Fruit fly (Drosophila melanogaster) whole organism, embryonic: ENCODE data around the gene udt.

Experiments used
- Asciz ChIP-seq: fragments of 200-800 bp; sonication (Bioruptor generic); optimal IDR thresholded peaks from 2 replicates; lab custom pipeline; 2017; ENCODE audit warnings: missing biosample characterization, mild to moderate bottlenecking, missing genetic modification characterization, missing genetic modification reagents
- CG10147 ChIP-seq: fragments of 200-800 bp; sonication (Bioruptor generic); optimal IDR thresholded peaks from 2 replicates; lab custom pipeline; 2019; ENCODE audit warnings: missing biosample characterization, mild to moderate bottlenecking, missing genetic modification characterization, moderate library complexity
- CG12391 ChIP-seq: fragments of 200-800 bp; sonication (Bioruptor generic); optimal IDR thresholded peaks from 3 replicates; lab custom pipeline; 2018; ENCODE audit warnings: missing biosample characterization, mild to moderate bottlenecking, missing genetic modification characterization, moderate library complexity
- CG13287 ChIP-seq: fragments of 200-800 bp; sonication (Bioruptor generic); IDR thresholded peaks from 2 replicates; pipeline ENCODE4 v1.3.6; 2022; ENCODE audit warnings: missing biosample characterization, missing genetic modification characterization; ENCODE audit not compliant: partially characterized antibody
- CG14014 ChIP-seq: fragments of 200-800 bp; sonication (Bioruptor generic); IDR thresholded peaks from 2 replicates; pipeline ENCODE4 v1.3.6; 2022; ENCODE audit warnings: missing biosample characterization, missing genetic modification characterization
- CG14860 ChIP-seq: fragments of 200-800 bp; sonication (Bioruptor generic); IDR thresholded peaks from 3 replicates; pipeline ENCODE4 v1.3.6; 2022; ENCODE audit warnings: missing biosample characterization, missing genetic modification characterization; ENCODE audit not compliant: partially characterized antibody
- CG16815 ChIP-seq: fragments of 200-800 bp; sonication (Bioruptor generic); optimal IDR thresholded peaks from 3 replicates; lab custom pipeline; 2017; ENCODE audit warnings: missing biosample characterization, mild to moderate bottlenecking, missing genetic modification characterization
- CG17385 ChIP-seq: fragments of 200-800 bp; sonication (Bioruptor generic); optimal IDR thresholded peaks from 3 replicates; lab custom pipeline; 2018; ENCODE audit warnings: missing biosample characterization, mild to moderate bottlenecking, missing genetic modification characterization
- CG2199 ChIP-seq: fragments of 200-800 bp; sonication (Bioruptor generic); IDR thresholded peaks from 3 replicates; pipeline ENCODE4 v1.3.6; 2022; ENCODE audit warnings: missing biosample characterization, missing genetic modification characterization
- CG2712 ChIP-seq: fragments of 200-800 bp; optimal IDR thresholded peaks from 3 replicates; lab custom pipeline; 2019; ENCODE audit warnings: missing biosample characterization, mild to moderate bottlenecking, missing genetic modification characterization, moderate library complexity
- CG31388 ChIP-seq: fragments of 200-800 bp; sonication (Bioruptor generic); optimal IDR thresholded peaks from 2 replicates; lab custom pipeline; 2016; ENCODE audit warnings: missing biosample characterization, missing genetic modification characterization
- CG3838 ChIP-seq: fragments of 200-800 bp; sonication (Bioruptor generic); optimal IDR thresholded peaks from 3 replicates; lab custom pipeline; 2016; ENCODE audit warnings: missing biosample characterization, missing genetic modification characterization
- CG4617 ChIP-seq: fragments of 200-800 bp; sonication (Bioruptor generic); optimal IDR thresholded peaks from 3 replicates; lab custom pipeline; 2016; ENCODE audit warnings: missing biosample characterization, missing genetic modification characterization, borderline replicate concordance
- CG4820 ChIP-seq: fragments of 200-800 bp; sonication (Bioruptor generic); optimal IDR thresholded peaks from 3 replicates; lab custom pipeline; 2016; ENCODE audit warnings: missing biosample characterization, missing genetic modification characterization
- CG5180 ChIP-seq: fragments of 200-800 bp; sonication (Bioruptor generic); optimal IDR thresholded peaks from 3 replicates; lab custom pipeline; 2017; ENCODE audit warnings: missing biosample characterization, missing genetic modification characterization, mild to moderate bottlenecking, moderate library complexity, missing genetic modification reagents
- CG7839 ChIP-seq: fragments of 200-800 bp; sonication (Bioruptor generic); optimal IDR thresholded peaks from 3 replicates; lab custom pipeline; 2018; ENCODE audit warnings: missing biosample characterization, mild to moderate bottlenecking, missing genetic modification characterization, moderate library complexity
- CG9932 ChIP-seq: fragments of 200-800 bp; sonication (Bioruptor generic); IDR thresholded peaks from 2 replicates; pipeline ENCODE4 v1.3.6; 2022; ENCODE audit warnings: missing biosample characterization, missing genetic modification characterization
- Deaf1 ChIP-seq: fragments of 200-800 bp; optimal IDR thresholded peaks from 3 replicates; lab custom pipeline; 2019; ENCODE audit warnings: missing biosample characterization, mild to moderate bottlenecking, missing genetic modification characterization, moderate library complexity
- Dll ChIP-seq: fragments of 200-800 bp; sonication (Bioruptor generic); IDR thresholded peaks from 4 replicates; pipeline ENCODE4 v1.3.6; 2022; ENCODE audit warnings: missing biosample characterization, missing genetic modification characterization; ENCODE audit not compliant: partially characterized antibody
- Ets97D ChIP-seq: fragments of 200-800 bp; sonication (Bioruptor generic); optimal IDR thresholded peaks from 3 replicates; lab custom pipeline; 2016; ENCODE audit warnings: missing biosample characterization, missing genetic modification characterization
- Fer1 ChIP-seq: fragments of 200-800 bp; sonication (Bioruptor generic); optimal IDR thresholded peaks from 2 replicates; lab custom pipeline; 2017; ENCODE audit warnings: missing biosample characterization, mild to moderate bottlenecking, missing genetic modification characterization
- MBD-R2 ChIP-seq: fragments of 200-800 bp; sonication (Bioruptor generic); IDR thresholded peaks from 2 replicates; pipeline ENCODE4 v1.3.6; 2022; ENCODE audit warnings: missing biosample characterization, missing genetic modification characterization
- Med ChIP-seq: fragments of 200-800 bp; sonication (Bioruptor generic); peaks from one replicate; lab custom pipeline; 2016; ENCODE audit warnings: missing biosample characterization, missing genetic modification characterization, mild to moderate bottlenecking, inconsistent platforms, moderate library complexity
- Neu2 ChIP-seq: fragments of 200-800 bp; sonication (Bioruptor generic); optimal IDR thresholded peaks from 3 replicates; lab custom pipeline; 2016; ENCODE audit warnings: missing biosample characterization, missing genetic modification characterization, borderline replicate concordance
- Pdp1 ChIP-seq, 2 experiments: fragments of 200-800 bp; sonication (Bioruptor generic); optimal IDR thresholded peaks; 3 replicates each; lab custom pipeline; 2016; ENCODE audit warnings: missing biosample characterization in 2 of 2, missing genetic modification characterization in 2 of 2, mild to moderate bottlenecking in 1 of 2, moderate library complexity in 1 of 2
- Rfx ChIP-seq: fragments of 200-800 bp; sonication (Bioruptor generic); IDR thresholded peaks from 2 replicates; pipeline ENCODE4 v1.3.6; 2022; ENCODE audit warnings: missing biosample characterization, missing genetic modification characterization
- Sin3A ChIP-seq: fragments of >200 bp; optimal IDR thresholded peaks from 2 replicates; lab custom pipeline; 2018
- Ssrp ChIP-seq: fragments of 200-800 bp; sonication (Bioruptor generic); optimal IDR thresholded peaks from 2 replicates; lab custom pipeline; 2018; ENCODE audit warnings: missing biosample characterization, mild to moderate bottlenecking, missing genetic modification characterization, moderate library complexity
- Vsx1 ChIP-seq: fragments of 200-800 bp; sonication (Bioruptor generic); optimal IDR thresholded peaks from 2 replicates; lab custom pipeline; 2017; ENCODE audit warnings: missing biosample characterization, mild to moderate bottlenecking, missing genetic modification characterization, missing genetic modification reagents
- ato ChIP-seq: fragments of 200-800 bp; sonication (Bioruptor generic); IDR thresholded peaks from 2 replicates; pipeline ENCODE4 v1.3.6; 2022; ENCODE audit warnings: missing biosample characterization, missing genetic modification characterization; ENCODE audit not compliant: partially characterized antibody
- bowl ChIP-seq: fragments of 200-800 bp; sonication (Bioruptor generic); IDR thresholded peaks from 2 replicates; pipeline ENCODE4 v1.3.6; 2022; ENCODE audit warnings: missing biosample characterization, missing genetic modification characterization
- btn ChIP-seq: fragments of 200-800 bp; sonication (Bioruptor generic); optimal IDR thresholded peaks from 2 replicates; lab custom pipeline; 2016; ENCODE audit warnings: missing biosample characterization, missing genetic modification characterization
- dmrt99B ChIP-seq: fragments of 200-800 bp; sonication (Bioruptor generic); optimal IDR thresholded peaks from 2 replicates; lab custom pipeline; 2018; ENCODE audit warnings: missing biosample characterization, mild to moderate bottlenecking, missing genetic modification characterization, moderate library complexity
- dpn ChIP-seq, 2 experiments: fragments of 200-800 bp; sonication (Bioruptor generic); optimal IDR thresholded peaks; 3 replicates each; lab custom pipeline; 2016; ENCODE audit warnings: missing biosample characterization in 2 of 2, missing genetic modification characterization in 2 of 2
- ems ChIP-seq: fragments of 200-800 bp; sonication (Bioruptor generic); optimal IDR thresholded peaks from 3 replicates; lab custom pipeline; 2016; ENCODE audit warnings: missing biosample characterization, missing genetic modification characterization
- exex ChIP-seq: fragments of 200-800 bp; sonication (Bioruptor generic); optimal IDR thresholded peaks from 4 replicates; lab custom pipeline; 2018; ENCODE audit warnings: missing biosample characterization, mild to moderate bottlenecking, missing genetic modification characterization, moderate library complexity
- gce ChIP-seq: fragments of 200-800 bp; sonication (Bioruptor generic); IDR thresholded peaks from 3 replicates; pipeline ENCODE4 v1.3.6; 2022; ENCODE audit warnings: missing biosample characterization, missing genetic modification characterization
- jumu ChIP-seq: fragments of 200-800 bp; sonication (Bioruptor generic); optimal IDR thresholded peaks from 3 replicates; lab custom pipeline; 2016; ENCODE audit warnings: missing biosample characterization, missing genetic modification characterization
- lbe ChIP-seq: fragments of 200-800 bp; sonication (Bioruptor generic); optimal IDR thresholded peaks from 2 replicates; lab custom pipeline; 2016; ENCODE audit warnings: missing biosample characterization, mild to moderate bottlenecking, missing genetic modification characterization
- onecut ChIP-seq: fragments of 200-800 bp; sonication (Bioruptor generic); IDR thresholded peaks from 2 replicates; pipeline ENCODE4 v1.3.6; 2022; ENCODE audit warnings: missing biosample characterization, missing genetic modification characterization
- sens ChIP-seq: fragments of 200-800 bp; sonication (Bioruptor generic); peaks from one replicate; lab custom pipeline; 2016; ENCODE audit warnings: missing biosample characterization, missing genetic modification characterization
- shn ChIP-seq: fragments of 200-800 bp; sonication (Bioruptor generic); optimal IDR thresholded peaks from 3 replicates; lab custom pipeline; 2016; ENCODE audit warnings: missing biosample characterization, missing genetic modification characterization
- slbo ChIP-seq: fragments of 200-800 bp; sonication (Bioruptor generic); IDR thresholded peaks from 2 replicates; pipeline ENCODE4 v1.3.6; 2022; ENCODE audit warnings: missing biosample characterization, missing genetic modification characterization
- sna ChIP-seq: fragments of 200-800 bp; sonication (Bioruptor generic); IDR thresholded peaks from 2 replicates; pipeline ENCODE4 v1.3.6; 2022; ENCODE audit warnings: missing biosample characterization, missing genetic modification characterization; ENCODE audit not compliant: partially characterized antibody
- stwl ChIP-seq: fragments of 200-800 bp; sonication (Bioruptor generic); optimal IDR thresholded peaks from 3 replicates; lab custom pipeline; 2018; ENCODE audit warnings: missing biosample characterization, mild to moderate bottlenecking, missing genetic modification characterization, moderate library complexity
- tna ChIP-seq: fragments of 200-800 bp; sonication (Bioruptor generic); IDR thresholded peaks from 2 replicates; pipeline ENCODE4 v1.3.6; 2022; ENCODE audit warnings: missing biosample characterization, missing genetic modification characterization; ENCODE audit not compliant: partially characterized antibody
- trem ChIP-seq: fragments of 200-800 bp; optimal IDR thresholded peaks from 3 replicates; lab custom pipeline; 2019; ENCODE audit warnings: missing biosample characterization, mild to moderate bottlenecking, missing genetic modification characterization, moderate library complexity
- vfl ChIP-seq: fragments of 200-800 bp; sonication (Bioruptor generic); optimal IDR thresholded peaks from 2 replicates; lab custom pipeline; 2016; ENCODE audit warnings: missing biosample characterization, missing genetic modification characterization

The udt gene

dm6 chr3R:23760219-23761018 is 2.6 kb downstream of the udt start, which contains the start of gene SdhD (continued):
- TF ChIP-seq Rfx (GFP tag; lab: Robert Waterston, UW): peak; percentile 35; the same call in 1 of the 2 replicates
- TF ChIP-seq Neu2 (GFP tag; lab: Kevin White, UChicago): peak; percentile 66
- peak; percentile 15 to 98 for TF ChIP-seq Pdp1 (GFP tag; optimal IDR thresholded peaks at IDR 0.05; lab: Kevin White, UChicago)
- TF ChIP-seq tna (GFP tag; lab: Robert Waterston, UW): peak; percentile 49
- peak; percentile 0 for TF ChIP-seq shn (GFP tag; lab: Kevin White, UChicago)
- peak; percentile 20 for TF ChIP-seq jumu (GFP tag; lab: Kevin White, UChicago)
- peak; percentile 77 for TF ChIP-seq CG4617 (GFP tag; lab: Kevin White, UChicago)
- no peak for TF ChIP-seq CG31388
- peak; percentile 3 for TF ChIP-seq CG7839 (tag; lab: Kevin White, UChicago)
- peak; percentile 48; the same call in 1 of the 2 replicates for TF ChIP-seq onecut (GFP tag; lab: Robert Waterston, UW)
- peak; percentile 46 for TF ChIP-seq Vsx1 (GFP tag; lab: Kevin White, UChicago)
- TF ChIP-seq CG2712 (tag; lab: Kevin White, UChicago): peak; percentile 24
- TF ChIP-seq CG3838 (GFP tag; lab: Kevin White, UChicago): no peak
- TF ChIP-seq Asciz (GFP tag; lab: Kevin White, UChicago): no peak
- TF ChIP-seq Ets97D (GFP tag; lab: Kevin White, UChicago): peak; percentile 13
- peak; percentile 37; the same call in 1 of the 2 replicates for TF ChIP-seq slbo
- TF ChIP-seq CG5180 (GFP tag; lab: Kevin White, UChicago): no peak
- TF ChIP-seq CG16815 (GFP tag; lab: Kevin White, UChicago): no peak
- TF ChIP-seq Sin3A (lab: Kevin White, UChicago): peak; percentile 3
- TF ChIP-seq vfl (GFP tag; lab: Kevin White, UChicago): peak; percentile 53
- TF ChIP-seq sna (GFP tag; lab: Robert Waterston, UW): peak; percentile 44
- TF ChIP-seq CG13287: peak; percentile 72
- peak; percentile 28 to 46 for TF ChIP-seq dpn (GFP tag; optimal IDR thresholded peaks at IDR 0.05; lab: Kevin White, UChicago)
- TF ChIP-seq ato: peak; percentile 71; the same call in 1 of the 2 replicates
- no peak for TF ChIP-seq CG2199 (GFP tag; lab: Robert Waterston, UW)
- TF ChIP-seq CG14014 (GFP tag; lab: Robert Waterston, UW): peak; percentile 7; the same call in 1 of the 2 replicates
- TF ChIP-seq dmrt99B: peak; percentile 12
- 0 out of 3 replicates have a peak, but pooled peaks have one; percentile 7 for TF ChIP-seq CG14860 (GFP tag; lab: Robert Waterston, UW)
- peak; percentile 36 for TF ChIP-seq trem (tag; lab: Kevin White, UChicago)
- no peak for TF ChIP-seq gce (GFP tag; lab: Robert Waterston, UW)
- peak; percentile 46 for TF ChIP-seq Fer1 (GFP tag; lab: Kevin White, UChicago)
- no peak for TF ChIP-seq Ssrp (tag; lab: Kevin White, UChicago)
- peak; percentile 93 for TF ChIP-seq MBD-R2 (GFP tag; lab: Robert Waterston, UW)
- TF ChIP-seq lbe (GFP tag; lab: Kevin White, UChicago): peak; percentile 38
- peak; percentile 55; the same call in 1 of the 4 replicates for TF ChIP-seq Dll (GFP tag; lab: Robert Waterston, UW)
- TF ChIP-seq sens (GFP tag; lab: Kevin White, UChicago): peak; percentile 86
- no peak for TF ChIP-seq btn (GFP tag; lab: Kevin White, UChicago)
- peak; percentile 20 for TF ChIP-seq Deaf1
- TF ChIP-seq CG4820 (GFP tag; lab: Kevin White, UChicago): peak; percentile 10
- TF ChIP-seq CG9932 (GFP tag; lab: Robert Waterston, UW): peak; percentile 56
- no peak for TF ChIP-seq bowl (GFP tag; lab: Robert Waterston, UW)
- TF ChIP-seq CG17385 (GFP tag; lab: Kevin White, UChicago): peak; percentile 13
- TF ChIP-seq ems (GFP tag; lab: Kevin White, UChicago): peak; percentile 40
- no peak for TF ChIP-seq CG10147 (GFP tag; lab: Kevin White, UChicago)
- TF ChIP-seq CG12391 (tag; lab: Kevin White, UChicago): peak; percentile 14
- TF ChIP-seq stwl (tag; lab: Kevin White, UChicago): peak; percentile 91
- peak; percentile 27 for TF ChIP-seq exex
- TF ChIP-seq Med: peak; percentile 92
